Worm (Caenorhabditis elegans): Measurements from ENCODE around the gene F26D10.13.

DNA sequence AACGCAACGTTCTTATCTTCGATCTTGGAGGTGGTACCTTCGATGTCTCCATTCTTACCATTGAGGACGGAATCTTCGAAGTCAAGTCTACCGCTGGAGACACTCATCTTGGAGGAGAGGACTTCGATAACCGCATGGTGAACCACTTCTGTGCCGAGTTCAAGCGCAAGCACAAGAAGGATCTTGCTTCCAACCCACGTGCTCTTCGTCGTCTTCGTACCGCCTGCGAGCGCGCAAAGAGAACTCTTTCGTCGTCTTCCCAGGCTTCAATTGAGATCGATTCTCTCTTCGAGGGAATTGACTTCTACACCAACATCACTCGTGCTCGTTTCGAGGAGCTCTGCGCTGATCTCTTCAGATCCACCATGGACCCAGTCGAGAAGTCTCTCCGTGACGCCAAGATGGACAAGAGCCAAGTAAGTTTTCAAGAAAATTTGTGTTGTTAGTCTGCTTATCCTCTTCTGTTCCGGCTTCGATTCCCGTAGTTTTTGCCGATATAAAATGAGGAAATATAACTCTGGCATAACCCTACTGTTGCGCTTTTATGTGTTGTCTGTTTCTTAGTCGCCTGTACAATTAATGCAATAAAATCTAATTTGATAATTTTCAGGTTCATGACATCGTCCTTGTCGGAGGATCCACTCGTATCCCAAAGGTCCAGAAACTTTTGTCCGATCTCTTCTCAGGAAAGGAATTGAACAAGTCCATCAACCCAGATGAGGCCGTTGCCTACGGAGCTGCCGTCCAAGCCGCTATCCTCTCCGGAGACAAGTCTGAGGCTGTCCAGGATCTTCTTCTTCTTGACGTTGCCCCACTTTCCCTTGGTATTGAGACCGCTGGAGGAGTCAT lies 15.2 kb upstream of the F26D10.13 start:
- TF ChIP-seq tbx-11 (GFP tag; IDR thresholded peaks at IDR 0.05) (no peak), ama-1 (optimal IDR thresholded peaks at IDR 0.05) (no peak), F13C5.2 (tag; optimal IDR thresholded peaks at IDR 0.05) (no peak), aly-1 (tag; optimal IDR thresholded peaks at IDR 0.05) (peak; percentile 34), tbx-37 (GFP tag; conservative IDR thresholded peaks at IDR 0.05) (no peak)

Data from whole organism, early embryonic.